Worm (Caenorhabditis elegans) whole organism, L4/young adult: ENCODE results near the gene cpna-3.

Source experiments
- W03F9.2 ChIP-seq: fragments of 150-350 bp; optimal IDR thresholded peaks from 2 replicates; lab custom pipeline; 2014; ENCODE audit warnings: missing biosample characterization, missing genetic modification characterization
- dao-5 ChIP-seq: sonication (generic microtip); optimal IDR thresholded peaks from 2 replicates; lab custom pipeline; 2016; ENCODE audit warnings: missing genotype, missing genetic modification characterization, moderate library complexity, missing compliant biosample characterization
- him-1 ChIP-seq: sonication (generic microtip); optimal IDR thresholded peaks from 2 replicates; lab custom pipeline; 2016; ENCODE audit warnings: missing genotype, missing genetic modification reagents, missing genetic modification characterization, missing compliant biosample characterization

DNA sequence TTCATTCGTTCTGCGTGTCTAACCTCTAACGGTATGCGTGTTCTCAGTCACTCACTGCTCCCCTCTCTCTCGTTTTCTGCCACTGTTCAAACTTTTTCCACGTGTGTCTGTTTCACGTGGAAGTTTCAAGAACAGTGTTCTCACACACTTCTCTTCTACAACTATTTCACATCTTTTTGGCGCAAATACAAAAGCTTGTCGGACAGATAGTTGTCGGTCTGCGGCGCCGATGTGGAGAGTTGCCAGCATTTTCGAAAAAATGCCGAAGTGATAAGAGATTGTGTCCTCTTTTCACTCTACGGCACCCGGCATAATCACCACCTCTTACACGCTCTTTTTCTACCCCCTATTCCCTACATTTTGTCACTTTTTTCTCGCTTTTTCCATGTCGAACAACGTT, 21.7 kb downstream of the cpna-3 start:
- TF ChIP-seq him-1 (no peak), W03F9.2 (tag; lab: Kevin White, UChicago) (no peak), dao-5 (tag; lab: Kevin White, UChicago) (no peak)
